Fruit fly (Drosophila melanogaster) whole organism, adult: Measurements from ENCODE around the gene CG33941.
A peak's percentile ranks its signal among the peaks of the same experiment; 100 is the strongest.

Experiments used
- CG11617 ChIP-seq: fragments of 200-800 bp; sonication (Bioruptor generic); optimal IDR thresholded peaks from 2 replicates; lab custom pipeline; 2017; ENCODE audit warnings: mild to moderate bottlenecking, missing biosample characterization, missing genetic modification reagents, missing genetic modification characterization
- CG12768 ChIP-seq: fragments of 200-800 bp; sonication (Bioruptor generic); optimal IDR thresholded peaks from 2 replicates; lab custom pipeline; 2017; ENCODE audit warnings: missing biosample characterization, missing genetic modification characterization, mild to moderate bottlenecking, moderate library complexity, missing genetic modification reagents
- CG14711 ChIP-seq: fragments of 200-800 bp; sonication (Bioruptor generic); optimal IDR thresholded peaks from 2 replicates; lab custom pipeline; 2018; ENCODE audit warnings: missing biosample characterization, mild to moderate bottlenecking, missing genetic modification characterization, moderate library complexity
- CG1620 ChIP-seq: fragments of 200-800 bp; sonication (Bioruptor generic); optimal IDR thresholded peaks from 2 replicates; lab custom pipeline; 2016; ENCODE audit warnings: missing biosample characterization, missing genetic modification characterization
- CG33017 ChIP-seq: fragments of 200-800 bp; sonication (Bioruptor generic); optimal IDR thresholded peaks from 2 replicates; lab custom pipeline; 2018; ENCODE audit warnings: missing biosample characterization, mild to moderate bottlenecking, missing genetic modification characterization, moderate library complexity
- CG5204 ChIP-seq: fragments of 200-800 bp; sonication (Bioruptor generic); optimal IDR thresholded peaks from 2 replicates; lab custom pipeline; 2016; ENCODE audit warnings: missing biosample characterization, missing genetic modification characterization
- CG7045 ChIP-seq: fragments of 200-800 bp; sonication (Bioruptor generic); optimal IDR thresholded peaks from 2 replicates; lab custom pipeline; 2017; ENCODE audit warnings: missing biosample characterization, mild to moderate bottlenecking, missing genetic modification characterization
- CG7101 ChIP-seq: fragments of 200-800 bp; sonication (Bioruptor generic); optimal IDR thresholded peaks from 2 replicates; lab custom pipeline; 2018; ENCODE audit warnings: missing biosample characterization, mild to moderate bottlenecking, missing genetic modification characterization, moderate library complexity
- Clk ChIP-seq: fragments of 200-800 bp; sonication (Bioruptor generic); optimal IDR thresholded peaks from 2 replicates; lab custom pipeline; 2017; ENCODE audit warnings: missing biosample characterization, missing genetic modification characterization
- Crg-1 ChIP-seq: fragments of 200-800 bp; sonication (Bioruptor generic); optimal IDR thresholded peaks from 2 replicates; lab custom pipeline; 2016; ENCODE audit warnings: missing biosample characterization, missing genetic modification characterization
- Hr96 ChIP-seq: fragments of 200-800 bp; sonication (Bioruptor generic); optimal IDR thresholded peaks from 2 replicates; lab custom pipeline; 2016; ENCODE audit warnings: missing biosample characterization, missing genetic modification characterization
- Mnt ChIP-seq: fragments of 200-800 bp; sonication (Bioruptor generic); optimal IDR thresholded peaks from 2 replicates; lab custom pipeline; 2016; ENCODE audit warnings: missing biosample characterization, mild to moderate bottlenecking, missing genetic modification characterization
- bab1 ChIP-seq: fragments of 200-800 bp; sonication (Bioruptor generic); optimal IDR thresholded peaks from 3 replicates; lab custom pipeline; 2019; ENCODE audit warnings: missing biosample characterization, mild to moderate bottlenecking, missing genetic modification characterization, moderate library complexity
- cic ChIP-seq: fragments of 200-800 bp; sonication (Bioruptor generic); optimal IDR thresholded peaks from 2 replicates; lab custom pipeline; 2017; ENCODE audit warnings: missing biosample characterization, mild to moderate bottlenecking, missing genetic modification characterization, moderate library complexity
- cnc ChIP-seq, 2 experiments: fragments of >200 bp; optimal IDR thresholded peaks; 2 replicates each; lab custom pipeline; 2017
- kay ChIP-seq: fragments of 200-800 bp; sonication (Bioruptor generic); peaks from one replicate; lab custom pipeline; 2016; ENCODE audit warnings: missing biosample characterization, missing genetic modification characterization, borderline replicate concordance
- ovo ChIP-seq: fragments of 200-800 bp; sonication (Bioruptor generic); optimal IDR thresholded peaks from 2 replicates; lab custom pipeline; 2016; ENCODE audit warnings: missing biosample characterization, missing genetic modification characterization
- pad ChIP-seq: fragments of 200-800 bp; sonication (Bioruptor generic); optimal IDR thresholded peaks from 3 replicates; lab custom pipeline; 2017; ENCODE audit warnings: missing biosample characterization, missing genetic modification characterization, mild to moderate bottlenecking, moderate library complexity, missing genetic modification reagents
- tj ChIP-seq: fragments of 200-800 bp; sonication (Bioruptor generic); optimal IDR thresholded peaks from 3 replicates; lab custom pipeline; 2017; ENCODE audit warnings: missing biosample characterization, mild to moderate bottlenecking, missing genetic modification characterization, moderate library complexity
- toe ChIP-seq: fragments of 200-800 bp; sonication (Bioruptor generic); optimal IDR thresholded peaks from 2 replicates; lab custom pipeline; 2016; ENCODE audit warnings: missing biosample characterization, missing genetic modification characterization

The CG33941 gene

DNA sequence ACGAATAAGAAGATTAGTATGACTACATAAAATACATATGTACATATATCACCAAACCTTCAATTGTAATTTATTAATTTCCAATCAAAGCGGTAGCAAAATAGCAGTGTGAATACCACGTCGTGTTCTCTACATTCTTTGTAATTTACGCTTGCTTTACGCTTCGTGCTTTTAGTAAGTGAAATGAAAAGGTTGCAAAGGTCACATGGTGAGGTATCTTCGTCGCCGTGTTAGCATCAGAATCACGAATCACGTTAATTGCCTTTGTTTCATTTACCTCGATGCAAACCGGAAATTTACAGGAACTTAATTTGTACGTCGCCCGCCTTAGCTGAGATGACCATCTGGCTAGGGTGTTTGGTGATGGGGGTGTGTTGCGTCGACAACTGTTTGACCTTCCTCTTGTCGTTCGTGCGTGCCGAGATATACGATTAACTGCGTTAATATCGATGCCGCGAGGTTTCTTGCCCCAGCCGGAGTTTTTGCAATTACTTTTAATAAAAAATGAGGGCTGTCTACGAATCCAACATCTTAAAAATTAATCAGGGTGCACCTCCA lies 23.5 kb downstream of the CG33941 start:
- TF ChIP-seq CG7045 (GFP tag; lab: Kevin White, UChicago) (no peak), toe (no peak), CG12768 (GFP tag; lab: Kevin White, UChicago) (no peak), CG33017 (tag; lab: Kevin White, UChicago) (no peak), cic (GFP tag; lab: Kevin White, UChicago) (no peak), cnc (optimal IDR thresholded peaks at IDR 0.05; lab: Kevin White, UChicago) (no peak), Mnt (GFP tag; lab: Kevin White, UChicago) (no peak), pad (GFP tag; lab: Kevin White, UChicago) (no peak), CG11617 (GFP tag; lab: Kevin White, UChicago) (no peak), bab1 (GFP tag; lab: Kevin White, UChicago) (no peak), kay (GFP tag; lab: Kevin White, UChicago) (no peak), Clk (GFP tag; lab: Kevin White, UChicago) (no peak), Hr96 (GFP tag; lab: Kevin White, UChicago) (no peak), tj (no peak)

dm6 chr4:492597-492996 lies 25.3 kb downstream of the CG33941 start:
- no peak for TF ChIP-seq CG12768 (GFP tag; lab: Kevin White, UChicago)
- TF ChIP-seq kay (GFP tag; lab: Kevin White, UChicago) = no peak
- no peak for TF ChIP-seq ovo (GFP tag; lab: Kevin White, UChicago)
- TF ChIP-seq CG1620 (GFP tag; lab: Kevin White, UChicago) = no peak
- TF ChIP-seq CG5204 (GFP tag; lab: Kevin White, UChicago) = no peak
- no peak for TF ChIP-seq CG33017 (tag; lab: Kevin White, UChicago)
- no peak for TF ChIP-seq CG14711 (tag; lab: Kevin White, UChicago)
- no peak for TF ChIP-seq Crg-1 (GFP tag; lab: Kevin White, UChicago)
- TF ChIP-seq CG7101 (tag; lab: Kevin White, UChicago) = no peak
- TF ChIP-seq CG11617 (GFP tag; lab: Kevin White, UChicago) = no peak
- TF ChIP-seq cnc (optimal IDR thresholded peaks at IDR 0.05; lab: Kevin White, UChicago) = no peak
- no peak for TF ChIP-seq Mnt (GFP tag; lab: Kevin White, UChicago)
- TF ChIP-seq pad (GFP tag; lab: Kevin White, UChicago) = no peak
- no peak for TF ChIP-seq bab1 (GFP tag; lab: Kevin White, UChicago)
- no peak for TF ChIP-seq tj
- TF ChIP-seq cic (GFP tag; lab: Kevin White, UChicago) = no peak

DNA sequence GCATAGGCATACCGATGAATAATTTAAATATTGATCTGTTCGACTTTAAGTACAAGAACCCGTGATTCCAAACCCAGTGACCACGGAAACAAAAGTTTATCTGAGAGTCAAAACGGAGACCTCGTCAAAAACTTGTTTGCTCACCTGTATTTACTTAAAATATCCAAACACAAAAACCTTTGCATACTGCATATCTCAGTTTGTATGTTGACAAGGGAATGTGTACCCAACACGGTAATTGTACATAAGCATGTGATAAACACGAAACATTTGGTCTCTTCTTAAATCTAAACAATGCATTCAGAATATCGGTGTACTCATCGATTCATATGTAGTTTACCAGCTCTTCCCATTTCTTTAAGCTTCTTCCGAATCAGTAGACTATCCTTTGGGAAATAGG lies 30.4 kb downstream of the CG33941 start:
- TF ChIP-seq cnc (optimal IDR thresholded peaks at IDR 0.05; lab: Kevin White, UChicago) = no peak
- TF ChIP-seq Crg-1 (GFP tag; lab: Kevin White, UChicago) = peak; percentile 84
- no peak for TF ChIP-seq CG33017 (tag; lab: Kevin White, UChicago)
- TF ChIP-seq kay (GFP tag; lab: Kevin White, UChicago) = peak; percentile 16
- TF ChIP-seq bab1 (GFP tag; lab: Kevin White, UChicago) = no peak
- no peak for TF ChIP-seq toe
- TF ChIP-seq CG5204 (GFP tag; lab: Kevin White, UChicago) = peak; percentile 22
- peak; percentile 8 for TF ChIP-seq Hr96 (GFP tag; lab: Kevin White, UChicago)
- no peak for TF ChIP-seq tj
- TF ChIP-seq CG7045 (GFP tag; lab: Kevin White, UChicago) = no peak
- TF ChIP-seq CG7101 (tag; lab: Kevin White, UChicago) = peak; percentile 78
- TF ChIP-seq CG11617 (GFP tag; lab: Kevin White, UChicago) = peak; percentile 46
- TF ChIP-seq ovo (GFP tag; lab: Kevin White, UChicago) = peak; percentile 87
- TF ChIP-seq pad (GFP tag; lab: Kevin White, UChicago) = peak; percentile 45
- TF ChIP-seq CG14711 (tag; lab: Kevin White, UChicago) = no peak
- TF ChIP-seq Mnt (GFP tag; lab: Kevin White, UChicago) = peak; percentile 20
- no peak for TF ChIP-seq Clk (GFP tag; lab: Kevin White, UChicago)
- peak; percentile 13 for TF ChIP-seq cic (GFP tag; lab: Kevin White, UChicago)
- TF ChIP-seq CG1620 (GFP tag; lab: Kevin White, UChicago) = peak; percentile 38
- TF ChIP-seq CG12768 (GFP tag; lab: Kevin White, UChicago) = peak; percentile 40

dm6 chr4:498324-498850 lies 31.1 kb downstream of the CG33941 start:
- TF ChIP-seq kay (GFP tag; lab: Kevin White, UChicago) (peak; percentile 3), CG33017 (tag; lab: Kevin White, UChicago) (no peak)

dm6 chr4:499080-499479 lies 31.8 kb downstream of the CG33941 start:
- TF ChIP-seq CG11617 (GFP tag; lab: Kevin White, UChicago) = no peak
- peak; percentile 37 for TF ChIP-seq pad (GFP tag; lab: Kevin White, UChicago)
- TF ChIP-seq CG33017 (tag; lab: Kevin White, UChicago) = no peak

- TF ChIP-seq pad (GFP tag; lab: Kevin White, UChicago) (peak; percentile 52), kay (GFP tag; lab: Kevin White, UChicago) (no peak)
Measured at dm6 chr4:501479-501993, 34.2 kb downstream of the CG33941 start, which contains the start of gene zfh2. Gene zfh2, plus strand, starts transcription at chr4:501810.
